Fruit fly (Drosophila melanogaster): Measurements from ENCODE around the gene CG15258.

CG15258 gene

dm6 chr2L:15387886-15388605 is 26.6 kb upstream of the CG15258 start:
- TF ChIP-seq psq (optimal IDR thresholded peaks at IDR 0.05) (no peak), Myc (optimal IDR thresholded peaks at IDR 0.05) (no peak), ttk (optimal IDR thresholded peaks at IDR 0.05) (no peak), insv (optimal IDR thresholded peaks at IDR 0.05) (no peak), h (optimal IDR thresholded peaks at IDR 0.05) (no peak), Sin3A (optimal IDR thresholded peaks at IDR 0.05) (no peak)

DNA sequence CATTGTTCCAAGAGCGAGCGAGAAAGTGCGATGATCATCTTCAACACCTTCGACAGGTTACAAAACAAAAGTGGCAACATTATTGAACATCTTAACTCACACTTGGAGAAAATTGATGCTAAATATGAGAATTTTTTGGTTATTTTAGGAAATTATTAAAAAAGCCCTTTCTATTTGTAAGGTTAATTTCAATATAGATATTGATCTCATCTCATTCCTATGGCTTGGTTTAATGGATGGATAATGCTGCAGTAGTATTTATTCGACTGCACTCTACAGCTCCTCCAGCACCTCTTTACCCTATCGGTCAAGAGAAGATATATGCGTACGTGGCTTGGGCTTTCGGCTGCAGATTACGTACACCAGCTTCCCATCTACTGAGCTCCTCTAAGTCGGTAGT is 25.3 kb upstream of the CG15258 start:
- TF ChIP-seq ttk (optimal IDR thresholded peaks at IDR 0.05), result no peak
- no peak for TF ChIP-seq Myc (optimal IDR thresholded peaks at IDR 0.05)
- no peak for TF ChIP-seq insv (optimal IDR thresholded peaks at IDR 0.05)
- no peak for TF ChIP-seq Sin3A (optimal IDR thresholded peaks at IDR 0.05)
- TF ChIP-seq h (optimal IDR thresholded peaks at IDR 0.05), result no peak
- no peak for TF ChIP-seq psq (optimal IDR thresholded peaks at IDR 0.05)

DNA sequence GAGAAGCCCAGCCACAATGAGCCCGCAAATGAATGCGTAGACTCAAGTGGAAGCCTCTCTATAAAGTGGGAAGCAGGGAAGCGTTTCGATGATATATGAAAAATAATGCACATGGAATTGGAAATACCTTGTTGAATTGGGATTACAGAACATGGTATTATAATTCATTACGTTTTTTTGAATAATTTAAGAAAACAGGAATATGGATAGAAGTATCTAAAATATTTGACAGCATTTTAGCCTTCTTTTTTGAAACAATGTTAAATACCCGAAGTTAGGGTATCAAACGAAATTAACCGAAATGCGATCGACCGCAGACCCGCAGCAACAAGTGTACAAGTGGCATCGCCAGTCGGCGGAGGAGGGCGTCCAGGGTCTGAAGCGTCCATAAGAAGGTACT is 24.6 kb upstream of the CG15258 start:
- TF ChIP-seq Myc (optimal IDR thresholded peaks at IDR 0.05) (no peak), Sin3A (optimal IDR thresholded peaks at IDR 0.05) (no peak), insv (optimal IDR thresholded peaks at IDR 0.05) (no peak), ttk (optimal IDR thresholded peaks at IDR 0.05) (no peak), h (optimal IDR thresholded peaks at IDR 0.05) (no peak), psq (optimal IDR thresholded peaks at IDR 0.05) (no peak)

DNA sequence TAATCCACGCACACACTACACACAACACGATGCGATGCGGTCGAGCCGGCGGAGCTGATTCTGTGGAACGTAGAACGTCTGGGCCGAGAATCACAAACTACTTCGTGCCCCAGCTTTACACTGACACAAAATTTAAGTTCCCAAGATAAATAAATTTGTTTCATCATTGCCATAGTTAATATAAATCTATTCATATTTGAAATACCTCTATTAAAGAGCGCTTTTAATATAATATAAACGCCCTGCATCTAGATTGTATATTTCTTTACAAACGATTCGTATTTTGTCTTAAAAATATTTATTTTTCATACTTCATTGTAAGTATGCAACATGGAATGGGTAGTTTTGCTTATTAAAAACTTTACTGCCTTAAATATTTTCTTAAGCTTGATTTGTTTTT is 23.9 kb upstream of the CG15258 start:
- no peak for TF ChIP-seq psq (optimal IDR thresholded peaks at IDR 0.05)
- no peak for TF ChIP-seq insv (optimal IDR thresholded peaks at IDR 0.05)
- TF ChIP-seq Sin3A (optimal IDR thresholded peaks at IDR 0.05), result no peak
- TF ChIP-seq ttk (optimal IDR thresholded peaks at IDR 0.05), result no peak
- no peak for TF ChIP-seq h (optimal IDR thresholded peaks at IDR 0.05)
- TF ChIP-seq Myc (optimal IDR thresholded peaks at IDR 0.05), result no peak

DNA sequence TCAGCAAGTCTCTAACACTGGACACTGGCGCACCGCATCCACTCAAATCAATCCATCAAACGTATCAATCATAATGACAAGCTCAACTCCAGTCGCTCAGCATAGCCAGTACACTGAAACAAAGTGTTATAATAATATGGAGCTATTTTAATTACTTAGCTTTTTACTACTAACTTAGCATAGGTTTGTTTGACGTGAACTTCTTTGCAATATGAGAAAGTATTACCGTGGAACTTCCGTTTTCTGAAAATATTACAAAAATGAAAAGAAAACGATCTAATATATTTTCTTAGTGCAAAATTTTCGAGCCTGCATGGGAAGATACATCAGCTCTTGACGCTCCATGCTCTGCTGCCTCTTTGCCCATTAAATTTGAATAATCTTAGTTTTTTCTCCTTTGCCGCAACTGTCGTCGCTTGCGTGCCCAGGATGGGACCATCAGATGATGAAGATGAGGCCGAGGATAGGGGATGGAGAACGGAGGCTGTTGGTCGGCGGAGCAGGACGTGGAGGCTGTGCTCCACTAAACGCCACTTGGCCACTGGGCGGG is 21.7 kb upstream of the CG15258 start:
- TF ChIP-seq h (optimal IDR thresholded peaks at IDR 0.05), result no peak
- TF ChIP-seq Sin3A (optimal IDR thresholded peaks at IDR 0.05), result no peak
- TF ChIP-seq insv (optimal IDR thresholded peaks at IDR 0.05), result no peak
- TF ChIP-seq ttk (optimal IDR thresholded peaks at IDR 0.05), result no peak
- no peak for TF ChIP-seq psq (optimal IDR thresholded peaks at IDR 0.05)
- TF ChIP-seq Myc (optimal IDR thresholded peaks at IDR 0.05), result no peak

DNA sequence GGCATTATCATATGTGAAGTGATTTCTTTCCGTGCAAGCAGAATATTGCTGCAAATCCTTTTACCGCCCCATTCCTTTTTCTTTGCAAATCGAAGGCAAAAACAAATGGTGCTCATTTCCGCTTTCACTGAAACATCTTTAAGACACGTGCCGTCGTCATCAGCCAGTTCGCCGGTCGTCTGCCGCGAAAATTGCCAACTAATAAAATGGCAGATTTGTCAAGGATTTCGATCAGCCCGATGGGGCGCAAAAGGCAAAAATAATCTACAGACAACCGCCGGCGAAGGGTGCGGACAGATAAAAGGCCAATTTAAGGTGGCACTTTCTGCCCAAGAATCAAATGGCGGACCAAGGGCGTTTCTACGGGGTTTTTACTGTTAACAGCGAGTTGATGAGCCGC is 10.5 kb upstream of the CG15258 start:
- TF ChIP-seq insv (optimal IDR thresholded peaks at IDR 0.05) (no peak), ttk (optimal IDR thresholded peaks at IDR 0.05) (no peak), psq (optimal IDR thresholded peaks at IDR 0.05) (no peak)

DNA sequence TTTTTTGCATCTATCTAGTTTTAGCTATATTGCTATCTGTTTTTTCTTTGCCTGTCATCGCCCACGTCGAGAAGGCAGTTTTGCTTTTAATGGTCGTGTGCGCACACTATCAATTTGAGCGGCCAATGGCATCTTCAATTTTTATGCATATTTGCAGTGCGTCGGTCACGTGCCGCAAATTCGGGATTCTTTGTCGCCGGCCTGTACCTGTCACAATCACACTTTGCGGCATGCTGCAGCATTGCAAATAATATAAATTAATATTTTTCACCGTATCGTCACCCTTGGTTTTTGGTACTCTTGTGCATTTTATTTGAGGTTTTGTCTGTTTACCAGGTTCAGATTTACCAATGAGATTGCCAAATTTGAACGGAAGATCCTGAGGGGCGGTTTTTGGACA is 9.8 kb upstream of the CG15258 start:
- TF ChIP-seq h (optimal IDR thresholded peaks at IDR 0.05) (no peak), Myc (optimal IDR thresholded peaks at IDR 0.05) (no peak), psq (optimal IDR thresholded peaks at IDR 0.05) (no peak), Sin3A (optimal IDR thresholded peaks at IDR 0.05) (no peak), ttk (optimal IDR thresholded peaks at IDR 0.05) (no peak), insv (optimal IDR thresholded peaks at IDR 0.05) (no peak)

DNA sequence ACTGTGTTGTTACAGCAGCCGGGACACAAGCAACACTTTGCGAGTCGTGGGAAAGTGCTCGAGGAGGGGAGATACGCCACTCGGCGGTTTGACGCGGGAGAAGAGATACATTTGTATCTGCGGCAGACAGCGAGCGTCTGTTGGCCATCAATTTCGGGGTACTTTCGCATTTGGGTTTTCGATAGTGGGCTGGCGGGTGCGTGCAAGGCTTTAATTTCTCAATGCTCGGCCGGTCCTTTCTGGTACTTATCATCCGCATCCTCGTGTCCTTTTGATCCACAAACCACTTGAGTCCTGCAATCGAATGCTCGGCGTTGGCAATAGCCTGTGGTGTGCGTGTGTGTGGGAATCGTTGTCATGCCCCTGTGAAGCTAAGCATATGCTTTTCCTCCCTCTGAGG is 9.0 kb upstream of the CG15258 start:
- TF ChIP-seq psq (optimal IDR thresholded peaks at IDR 0.05), result no peak
- TF ChIP-seq insv (optimal IDR thresholded peaks at IDR 0.05), result no peak
- no peak for TF ChIP-seq Sin3A (optimal IDR thresholded peaks at IDR 0.05)
- no peak for TF ChIP-seq h (optimal IDR thresholded peaks at IDR 0.05)
- TF ChIP-seq Myc (optimal IDR thresholded peaks at IDR 0.05), result no peak
- TF ChIP-seq ttk (optimal IDR thresholded peaks at IDR 0.05), result no peak

DNA sequence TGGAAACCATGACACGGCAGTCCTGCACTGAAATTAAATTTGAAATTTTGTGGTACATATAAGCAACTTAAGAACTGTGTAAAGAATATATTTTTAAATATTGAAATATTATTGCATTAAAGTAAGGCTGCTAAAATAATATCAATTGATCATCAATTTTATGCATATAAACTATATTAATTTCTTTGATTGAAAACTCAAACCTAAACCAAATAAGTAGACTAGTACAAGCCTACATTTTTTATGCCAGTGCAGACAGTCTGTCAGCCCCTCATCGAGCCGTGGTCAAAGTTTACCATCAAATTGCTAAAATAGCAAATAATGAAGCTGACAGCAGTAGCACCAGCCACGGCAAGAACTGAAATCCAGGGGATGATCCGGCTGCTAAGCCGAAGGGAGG is 8.6 kb upstream of the CG15258 start:
- TF ChIP-seq Sin3A (optimal IDR thresholded peaks at IDR 0.05) (no peak), h (optimal IDR thresholded peaks at IDR 0.05) (no peak), insv (optimal IDR thresholded peaks at IDR 0.05) (no peak), Myc (optimal IDR thresholded peaks at IDR 0.05) (no peak), ttk (optimal IDR thresholded peaks at IDR 0.05) (no peak)

DNA sequence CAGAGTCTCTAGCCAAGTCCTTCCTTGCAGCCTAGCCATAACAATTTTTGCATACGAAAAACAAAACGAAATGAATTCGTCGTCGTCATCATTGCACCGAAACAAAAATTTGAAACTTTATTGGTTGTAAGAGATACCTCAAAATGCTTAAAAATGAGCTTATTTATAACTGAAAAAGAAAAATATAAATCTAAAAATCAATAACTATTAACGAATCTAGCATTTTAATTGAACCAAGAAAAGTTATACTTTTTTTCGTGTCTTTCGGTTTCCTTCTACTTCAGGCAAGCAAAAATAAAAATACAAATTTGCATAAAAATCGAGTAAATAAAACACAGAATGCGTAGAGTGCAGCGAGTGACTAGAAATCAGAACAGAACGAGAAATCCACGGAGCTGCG is 6.2 kb upstream of the CG15258 start:
- no peak for TF ChIP-seq psq (optimal IDR thresholded peaks at IDR 0.05)
- TF ChIP-seq insv (optimal IDR thresholded peaks at IDR 0.05), result no peak
- TF ChIP-seq h (optimal IDR thresholded peaks at IDR 0.05), result no peak
- TF ChIP-seq Myc (optimal IDR thresholded peaks at IDR 0.05), result no peak
- TF ChIP-seq Sin3A (optimal IDR thresholded peaks at IDR 0.05), result no peak
- no peak for TF ChIP-seq ttk (optimal IDR thresholded peaks at IDR 0.05)

dm6 chr2L:15364026-15364425 is 2.6 kb upstream of the CG15258 start:
- TF ChIP-seq Sin3A (optimal IDR thresholded peaks at IDR 0.05), result no peak
- no peak for TF ChIP-seq psq (optimal IDR thresholded peaks at IDR 0.05)
- TF ChIP-seq Myc (optimal IDR thresholded peaks at IDR 0.05), result no peak
- no peak for TF ChIP-seq ttk (optimal IDR thresholded peaks at IDR 0.05)
- no peak for TF ChIP-seq insv (optimal IDR thresholded peaks at IDR 0.05)
- no peak for TF ChIP-seq h (optimal IDR thresholded peaks at IDR 0.05)

- TF ChIP-seq insv (optimal IDR thresholded peaks at IDR 0.05) (no peak), Myc (optimal IDR thresholded peaks at IDR 0.05) (no peak), h (optimal IDR thresholded peaks at IDR 0.05) (no peak), ttk (optimal IDR thresholded peaks at IDR 0.05) (no peak), psq (optimal IDR thresholded peaks at IDR 0.05) (no peak), Sin3A (optimal IDR thresholded peaks at IDR 0.05) (no peak)
Observed at dm6 chr2L:15358516-15358915, 2.9 kb downstream of the CG15258 start.

DNA sequence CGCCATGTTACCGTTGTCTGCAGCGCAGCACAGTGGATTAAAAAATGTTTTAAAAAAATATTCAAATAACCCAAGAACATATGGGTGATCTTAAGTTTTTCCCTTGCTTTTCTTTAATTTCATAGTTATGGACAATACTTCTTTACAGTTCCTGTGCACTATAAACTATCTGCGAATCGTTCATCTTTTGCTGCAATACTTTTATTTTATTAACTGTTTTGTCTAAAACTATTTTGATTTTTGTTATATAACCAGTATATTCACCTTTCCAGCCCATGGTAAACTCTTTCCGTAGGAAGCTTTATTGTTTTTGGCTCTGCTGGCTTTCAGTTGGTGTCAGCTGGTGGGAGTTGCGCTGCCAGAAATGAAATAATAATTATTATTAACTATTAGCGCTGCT is 10.5 kb downstream of the CG15258 start:
- no peak for TF ChIP-seq insv (optimal IDR thresholded peaks at IDR 0.05)

Measured in Kc167 (cell line).